Fruit fly (Drosophila melanogaster) whole organism, embryonic: ENCODE results near the gene CG45073.

ENCODE experiments used
- Asciz ChIP-seq: fragments of 200-800 bp; sonication (Bioruptor generic); optimal IDR thresholded peaks from 2 replicates; lab custom pipeline; 2017; ENCODE audit warnings: missing biosample characterization, mild to moderate bottlenecking, missing genetic modification characterization, missing genetic modification reagents
- Bgb ChIP-seq: fragments of 200-800 bp; sonication (Bioruptor generic); IDR thresholded peaks from 2 replicates; pipeline ENCODE4 v1.3.6; 2022; ENCODE audit warnings: missing biosample characterization, missing genetic modification characterization; ENCODE audit not compliant: partially characterized antibody
- CG1024 ChIP-seq: fragments of 200-800 bp; sonication (Bioruptor generic); IDR thresholded peaks from 2 replicates; pipeline ENCODE4 v1.3.6; 2022; ENCODE audit warnings: missing biosample characterization, missing genetic modification characterization
- CG10543 ChIP-seq: fragments of 200-800 bp; sonication (Bioruptor generic); optimal IDR thresholded peaks from 3 replicates; lab custom pipeline; 2017; ENCODE audit warnings: missing biosample characterization, mild to moderate bottlenecking, missing genetic modification characterization, moderate library complexity
- CG13123 ChIP-seq: fragments of 200-800 bp; sonication (Bioruptor generic); optimal IDR thresholded peaks from 2 replicates; lab custom pipeline; 2016; ENCODE audit warnings: missing biosample characterization, missing genetic modification characterization
- CG14667 ChIP-seq: fragments of 200-800 bp; sonication (Bioruptor generic); IDR thresholded peaks from 2 replicates; pipeline ENCODE4 v1.3.6; 2022; ENCODE audit warnings: missing biosample characterization, missing genetic modification characterization
- CG17385 ChIP-seq: fragments of 200-800 bp; sonication (Bioruptor generic); optimal IDR thresholded peaks from 3 replicates; lab custom pipeline; 2018; ENCODE audit warnings: missing biosample characterization, mild to moderate bottlenecking, missing genetic modification characterization
- CG2120 ChIP-seq: fragments of 200-800 bp; sonication (Bioruptor generic); optimal IDR thresholded peaks from 3 replicates; lab custom pipeline; 2016; ENCODE audit warnings: missing biosample characterization, missing genetic modification characterization
- CG3163 ChIP-seq: fragments of 200-800 bp; sonication (Bioruptor generic); optimal IDR thresholded peaks from 3 replicates; lab custom pipeline; 2016; ENCODE audit warnings: missing biosample characterization, missing genetic modification characterization
- CG32772 ChIP-seq: fragments of 200-800 bp; sonication (Bioruptor generic); IDR thresholded peaks from 2 replicates; pipeline ENCODE4 v1.3.6; 2022; ENCODE audit warnings: missing biosample characterization, missing genetic modification characterization
- CG3847 ChIP-seq: fragments of 200-800 bp; sonication (Bioruptor generic); IDR thresholded peaks from 2 replicates; pipeline ENCODE4 v1.3.6; 2022; ENCODE audit warnings: missing biosample characterization, missing genetic modification characterization
- CG8359 ChIP-seq: fragments of 200-800 bp; sonication (Bioruptor generic); optimal IDR thresholded peaks from 2 replicates; lab custom pipeline; 2017; ENCODE audit warnings: missing biosample characterization, mild to moderate bottlenecking, missing genetic modification characterization, borderline replicate concordance
- CG8944 ChIP-seq: fragments of 200-800 bp; sonication (Bioruptor generic); optimal IDR thresholded peaks from 3 replicates; lab custom pipeline; 2016; ENCODE audit warnings: missing biosample characterization, missing genetic modification characterization
- Dll ChIP-seq: fragments of 200-800 bp; sonication (Bioruptor generic); IDR thresholded peaks from 4 replicates; pipeline ENCODE4 v1.3.6; 2022; ENCODE audit warnings: missing biosample characterization, missing genetic modification characterization; ENCODE audit not compliant: partially characterized antibody
- Doc2 ChIP-seq: fragments of 200-800 bp; sonication (Bioruptor generic); IDR thresholded peaks from 2 replicates; pipeline ENCODE4 v1.3.6; 2022; ENCODE audit warnings: missing biosample characterization, missing genetic modification characterization
- Doc3 ChIP-seq: fragments of 200-800 bp; sonication (Bioruptor generic); IDR thresholded peaks from 3 replicates; pipeline ENCODE4 v1.3.6; 2022; ENCODE audit warnings: missing biosample characterization, missing genetic modification characterization; ENCODE audit not compliant: partially characterized antibody
- Gsc ChIP-seq: fragments of 200-800 bp; sonication (Bioruptor generic); IDR thresholded peaks from 2 replicates; pipeline ENCODE4 v1.3.6; 2022; ENCODE audit warnings: missing biosample characterization, missing genetic modification characterization
- MESR4 ChIP-seq: fragments of 200-800 bp; sonication (Bioruptor generic); optimal IDR thresholded peaks from 2 replicates; lab custom pipeline; 2018; ENCODE audit warnings: missing biosample characterization, mild to moderate bottlenecking, missing genetic modification characterization, moderate library complexity
- Mad ChIP-seq: fragments of 200-800 bp; sonication (Bioruptor generic); optimal IDR thresholded peaks from 2 replicates; lab custom pipeline; 2016; ENCODE audit warnings: missing biosample characterization, missing genetic modification characterization
- Med ChIP-seq: fragments of 200-800 bp; sonication (Bioruptor generic); peaks from one replicate; lab custom pipeline; 2016; ENCODE audit warnings: missing biosample characterization, missing genetic modification characterization, mild to moderate bottlenecking, inconsistent platforms, moderate library complexity
- Nf-YB ChIP-seq: fragments of 200-800 bp; sonication (Bioruptor generic); optimal IDR thresholded peaks from 3 replicates; lab custom pipeline; 2019; ENCODE audit warnings: missing biosample characterization, mild to moderate bottlenecking, missing genetic modification characterization, moderate library complexity
- TFAM ChIP-seq: fragments of 200-800 bp; sonication (Bioruptor generic); optimal IDR thresholded peaks from 2 replicates; lab custom pipeline; 2017; ENCODE audit warnings: missing biosample characterization, missing genetic modification characterization, inconsistent platforms
- Trl ChIP-seq, 3 experiments: fragments of >200 bp in 2 of 3; fragments of 200-800 bp in 1 of 3; sonication (Bioruptor generic) in 1 of 3; optimal IDR thresholded peaks; 2 replicates in 1 of 3; 3 replicates in 2 of 3; lab custom pipeline; 2016 to 2017; ENCODE audit warnings: missing biosample characterization in 1 of 3, missing genetic modification characterization in 1 of 3
- ap ChIP-seq: fragments of 200-800 bp; sonication (Bioruptor generic); IDR thresholded peaks from 2 replicates; pipeline ENCODE4 v1.3.6; 2022; ENCODE audit warnings: missing biosample characterization, missing genetic modification characterization
- ato ChIP-seq: fragments of 200-800 bp; sonication (Bioruptor generic); IDR thresholded peaks from 2 replicates; pipeline ENCODE4 v1.3.6; 2022; ENCODE audit warnings: missing biosample characterization, missing genetic modification characterization; ENCODE audit not compliant: partially characterized antibody
- cas ChIP-seq: fragments of 200-800 bp; sonication (Bioruptor generic); IDR thresholded peaks from 2 replicates; pipeline ENCODE4 v1.3.6; 2022; ENCODE audit warnings: missing biosample characterization, missing genetic modification characterization
- cg ChIP-seq: fragments of 200-800 bp; sonication (Bioruptor generic); optimal IDR thresholded peaks from 3 replicates; lab custom pipeline; 2019; ENCODE audit warnings: missing biosample characterization, mild to moderate bottlenecking, missing genetic modification characterization, moderate library complexity
- chif ChIP-seq, 2 experiments: fragments of 200-800 bp; sonication (Bioruptor generic); optimal IDR thresholded peaks; 3 replicates each; lab custom pipeline; 2016; ENCODE audit warnings: missing biosample characterization in 2 of 2, missing genetic modification characterization in 2 of 2
- chinmo ChIP-seq: fragments of 200-800 bp; sonication (Bioruptor generic); IDR thresholded peaks from 4 replicates; pipeline ENCODE4 v1.3.6; 2022; ENCODE audit warnings: missing biosample characterization, missing genetic modification characterization; ENCODE audit not compliant: partially characterized antibody
- corto ChIP-seq: fragments of 200-800 bp; sonication (Bioruptor generic); optimal IDR thresholded peaks from 2 replicates; lab custom pipeline; 2016; ENCODE audit warnings: missing biosample characterization, mild to moderate bottlenecking, missing genetic modification characterization, moderate library complexity
- crc ChIP-seq: fragments of 200-800 bp; sonication (Bioruptor generic); optimal IDR thresholded peaks from 2 replicates; lab custom pipeline; 2016; ENCODE audit warnings: missing biosample characterization, missing genetic modification characterization
- crol ChIP-seq: fragments of 200-800 bp; sonication (Bioruptor generic); IDR thresholded peaks from 2 replicates; pipeline ENCODE4 v1.3.6; 2022; ENCODE audit warnings: missing biosample characterization, missing genetic modification characterization
- ems ChIP-seq: fragments of 200-800 bp; sonication (Bioruptor generic); optimal IDR thresholded peaks from 3 replicates; lab custom pipeline; 2016; ENCODE audit warnings: missing biosample characterization, missing genetic modification characterization
- eyg ChIP-seq: fragments of 200-800 bp; sonication (Bioruptor generic); optimal IDR thresholded peaks from 3 replicates; lab custom pipeline; 2016; ENCODE audit warnings: missing biosample characterization, missing genetic modification characterization
- fd3F ChIP-seq: fragments of 200-800 bp; sonication (Bioruptor generic); optimal IDR thresholded peaks from 2 replicates; lab custom pipeline; 2018; ENCODE audit warnings: missing biosample characterization, mild to moderate bottlenecking, missing genetic modification characterization, moderate library complexity
- gcm ChIP-seq: fragments of 200-800 bp; sonication (Bioruptor generic); optimal IDR thresholded peaks from 2 replicates; lab custom pipeline; 2019; ENCODE audit warnings: missing biosample characterization, mild to moderate bottlenecking, missing genetic modification characterization, moderate library complexity
- gro ChIP-seq: fragments of 200-800 bp; sonication (Bioruptor generic); optimal IDR thresholded peaks from 2 replicates; lab custom pipeline; 2016; ENCODE audit warnings: missing biosample characterization, missing genetic modification characterization
- hb ChIP-seq: fragments of 200-800 bp; sonication (Bioruptor generic); IDR thresholded peaks from 3 replicates; pipeline ENCODE4 v1.3.6; 2022; ENCODE audit warnings: missing biosample characterization, missing genetic modification characterization; ENCODE audit not compliant: partially characterized antibody
- inv ChIP-seq: fragments of 200-800 bp; sonication (Bioruptor generic); IDR thresholded peaks from 2 replicates; pipeline ENCODE4 v1.3.6; 2022; ENCODE audit warnings: missing biosample characterization, missing genetic modification characterization; ENCODE audit not compliant: partially characterized antibody
- kah ChIP-seq: fragments of 200-800 bp; sonication (Bioruptor generic); optimal IDR thresholded peaks from 2 replicates; lab custom pipeline; 2018; ENCODE audit warnings: missing biosample characterization, mild to moderate bottlenecking, missing genetic modification characterization
- ken ChIP-seq: fragments of 200-800 bp; sonication (Bioruptor generic); IDR thresholded peaks from 3 replicates; pipeline ENCODE4 v1.3.6; 2022; ENCODE audit warnings: missing biosample characterization, missing genetic modification characterization
- knrl ChIP-seq: fragments of 200-800 bp; sonication (Bioruptor generic); IDR thresholded peaks from 3 replicates; pipeline ENCODE4 v1.3.6; 2022; ENCODE audit warnings: missing biosample characterization, missing genetic modification characterization; ENCODE audit not compliant: partially characterized antibody
- odd ChIP-seq: fragments of 200-800 bp; sonication (Bioruptor generic); optimal IDR thresholded peaks from 2 replicates; lab custom pipeline; 2017; ENCODE audit warnings: missing biosample characterization, mild to moderate bottlenecking, missing genetic modification characterization
- sens ChIP-seq: fragments of 200-800 bp; sonication (Bioruptor generic); peaks from one replicate; lab custom pipeline; 2016; ENCODE audit warnings: missing biosample characterization, missing genetic modification characterization
- sna ChIP-seq: fragments of 200-800 bp; sonication (Bioruptor generic); IDR thresholded peaks from 2 replicates; pipeline ENCODE4 v1.3.6; 2022; ENCODE audit warnings: missing biosample characterization, missing genetic modification characterization; ENCODE audit not compliant: partially characterized antibody
- vvl ChIP-seq: fragments of 200-800 bp; sonication (Bioruptor generic); IDR thresholded peaks from 2 replicates; pipeline ENCODE4 v1.3.6; 2022; ENCODE audit warnings: missing biosample characterization, missing genetic modification characterization
- z ChIP-seq: fragments of 200-800 bp; sonication (Bioruptor generic); IDR thresholded peaks from 3 replicates; pipeline ENCODE4 v1.3.6; 2022; ENCODE audit warnings: missing biosample characterization, missing genetic modification characterization

CG45073 gene

DNA sequence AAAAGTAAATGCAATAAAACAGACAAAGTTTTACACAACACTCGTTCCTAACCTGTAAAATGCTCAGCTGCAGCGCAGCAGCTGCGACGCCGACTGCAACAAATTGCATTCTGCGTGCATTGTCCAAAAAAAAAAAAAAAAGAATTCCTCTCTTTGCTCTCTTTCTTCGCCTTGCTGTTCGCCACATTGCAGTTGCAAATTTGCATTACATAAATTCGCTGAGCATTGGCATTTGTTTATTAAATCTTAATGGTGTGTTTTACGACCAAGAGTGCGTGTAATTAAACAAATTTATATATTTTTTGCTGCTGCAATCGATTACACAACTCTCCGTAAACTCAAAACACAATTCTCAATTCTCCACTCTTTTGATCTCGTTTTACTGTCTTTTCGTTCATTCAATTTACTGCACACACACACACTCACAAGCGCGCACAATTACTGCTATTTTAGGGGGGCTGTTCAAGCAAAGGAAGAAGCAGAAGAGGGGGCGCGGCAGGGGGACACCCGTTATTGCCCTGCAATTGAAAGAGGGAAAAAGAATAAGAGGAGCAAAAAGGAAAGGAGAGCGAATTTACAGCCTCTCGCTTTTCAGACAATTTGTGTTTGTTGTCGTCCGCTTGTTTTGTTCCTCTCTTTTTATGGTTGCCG, 24.1 kb downstream of the CG45073 start (continued):
- no peak for TF ChIP-seq CG2120 (GFP tag; lab: Kevin White, UChicago)
- no peak for TF ChIP-seq Nf-YB
- no peak for TF ChIP-seq fd3F
- TF ChIP-seq cg, result peak; percentile 4
- TF ChIP-seq CG3847, result no peak
- TF ChIP-seq ap (GFP tag; lab: Robert Waterston, UW), result no peak
- TF ChIP-seq sens, result peak; percentile 66
- TF ChIP-seq Gsc (GFP tag; lab: Robert Waterston, UW), result no peak
- TF ChIP-seq crc (GFP tag; lab: Kevin White, UChicago), result no peak
- TF ChIP-seq gcm (GFP tag; lab: Kevin White, UChicago), result no peak
- 0 out of 4 replicates have a peak, but pooled peaks have one; percentile 35 for TF ChIP-seq chinmo (GFP tag; lab: Robert Waterston, UW)
- TF ChIP-seq MESR4 (GFP tag; lab: Kevin White, UChicago), result no peak
- peak in 1 of 2 experiments; percentile 11 for TF ChIP-seq Trl (optimal IDR thresholded peaks at IDR 0.05; lab: Kevin White, UChicago)
- no peak for TF ChIP-seq Trl (GFP tag; optimal IDR thresholded peaks at IDR 0.05; lab: Kevin White, UChicago)
- TF ChIP-seq kah (GFP tag; lab: Kevin White, UChicago), result no peak
- TF ChIP-seq knrl (GFP tag; lab: Robert Waterston, UW), result no peak
- TF ChIP-seq CG17385 (GFP tag; lab: Kevin White, UChicago), result peak; percentile 12
- TF ChIP-seq CG14667 (GFP tag; lab: Robert Waterston, UW), result no peak
- no peak for TF ChIP-seq ems (GFP tag; lab: Kevin White, UChicago)
- TF ChIP-seq hb, result no peak
- TF ChIP-seq Mad (GFP tag; lab: Kevin White, UChicago), result no peak
- no peak for TF ChIP-seq CG8944
- TF ChIP-seq Doc2 (GFP tag; lab: Robert Waterston, UW), result no peak
- TF ChIP-seq Med (GFP tag; lab: Kevin White, UChicago), result peak; percentile 44

DNA sequence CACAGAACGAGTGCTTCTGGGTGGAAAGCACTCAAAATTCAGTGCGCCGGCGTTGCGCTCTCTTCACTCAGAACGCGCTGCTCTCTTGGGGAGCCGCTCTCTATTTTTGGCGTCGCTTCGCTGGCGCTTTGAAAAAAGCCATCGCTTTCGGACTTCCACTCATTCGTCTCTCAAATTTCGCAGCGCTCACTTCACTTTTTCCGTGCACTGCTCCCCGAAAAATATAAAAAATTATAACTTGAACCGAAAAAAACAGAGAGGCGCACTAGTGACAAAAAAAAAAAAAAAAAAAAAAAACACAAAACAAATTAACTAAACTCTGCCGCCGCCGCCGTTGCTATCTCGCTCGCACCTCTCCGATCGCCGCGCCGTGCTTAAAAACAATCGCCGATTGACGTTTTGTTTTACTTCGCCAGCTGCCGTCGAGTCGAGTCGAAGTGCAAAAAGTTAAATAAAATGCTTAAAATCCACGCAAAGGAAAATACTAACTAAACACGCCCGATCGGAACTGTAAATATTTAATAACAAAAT, 25.1 kb downstream of the CG45073 start:
- TF ChIP-seq Med (GFP tag; lab: Kevin White, UChicago), result peak; percentile 58
- TF ChIP-seq Doc3, result 0 out of 3 replicates have a peak, but pooled peaks have one; percentile 44
- peak; percentile 27; the same call in 1 of the 2 replicates for TF ChIP-seq inv (GFP tag; lab: Robert Waterston, UW)
- TF ChIP-seq CG3163 (GFP tag; lab: Kevin White, UChicago), result peak; percentile 5
- TF ChIP-seq vvl (GFP tag; lab: Robert Waterston, UW), result peak; percentile 11; the same call in 1 of the 2 replicates
- TF ChIP-seq CG8359 (GFP tag; lab: Kevin White, UChicago), result no peak
- peak; percentile 72 for TF ChIP-seq sna (GFP tag; lab: Robert Waterston, UW)
- no peak for TF ChIP-seq ken (GFP tag; lab: Robert Waterston, UW)
- TF ChIP-seq ato (GFP tag; lab: Robert Waterston, UW), result peak; percentile 36; the same call in 1 of the 2 replicates
- no peak for TF ChIP-seq odd
- TF ChIP-seq gro (GFP tag; lab: Kevin White, UChicago), result peak; percentile 47
- TF ChIP-seq z (GFP tag; lab: Robert Waterston, UW), result peak; percentile 99
- no peak for TF ChIP-seq CG13123
- TF ChIP-seq crol (GFP tag; lab: Robert Waterston, UW), result 0 out of 2 replicates have a peak, but pooled peaks have one; percentile 28
- peak; percentile 89 to 96 for TF ChIP-seq Trl (optimal IDR thresholded peaks at IDR 0.05; lab: Kevin White, UChicago)
- TF ChIP-seq Trl (GFP tag; optimal IDR thresholded peaks at IDR 0.05; lab: Kevin White, UChicago), result peak; percentile 33
- TF ChIP-seq corto (GFP tag; lab: Kevin White, UChicago), result peak; percentile 9
- peak; percentile 72; the same call in 1 of the 2 replicates for TF ChIP-seq Bgb
- no peak for TF ChIP-seq TFAM
- TF ChIP-seq Dll (GFP tag; lab: Robert Waterston, UW), result peak; percentile 46; the same call in 2 of the 4 replicates
- no peak for TF ChIP-seq chif (GFP tag; optimal IDR thresholded peaks at IDR 0.05; lab: Kevin White, UChicago)
- TF ChIP-seq CG1024, result no peak
- TF ChIP-seq CG32772 (GFP tag; lab: Robert Waterston, UW), result peak; percentile 74
- no peak for TF ChIP-seq eyg (GFP tag; lab: Kevin White, UChicago)
- TF ChIP-seq cas (GFP tag; lab: Robert Waterston, UW), result no peak
- no peak for TF ChIP-seq Asciz (GFP tag; lab: Kevin White, UChicago)
- peak; percentile 30 for TF ChIP-seq CG10543 (GFP tag; lab: Kevin White, UChicago)
